Worm (Caenorhabditis elegans): ENCODE data around the gene acs-6.

Gene acs-6

ce11 chrII:7075564-7076228, 13.9 kb downstream of the acs-6 start, which contains the start of gene T02G5.7 (continued):
- no peak for TF ChIP-seq xnd-1 (tag; optimal IDR thresholded peaks at IDR 0.05)
- peak; percentile 75 for TF ChIP-seq dpff-1 (tag; optimal IDR thresholded peaks at IDR 0.05)
- no peak for TF ChIP-seq mxl-1 (tag; optimal IDR thresholded peaks at IDR 0.05)
- TF ChIP-seq F39B2.1 (GFP tag; IDR thresholded peaks at IDR 0.05), result no peak
- no peak for TF ChIP-seq efl-1 (GFP tag; optimal IDR thresholded peaks at IDR 0.05)
- no peak for TF ChIP-seq hmg-20 (GFP tag; IDR thresholded peaks at IDR 0.05)
- TF ChIP-seq ceh-100 (GFP tag; IDR thresholded peaks at IDR 0.05), result no peak; the same call in 1 of the 2 replicates
- no peak for TF ChIP-seq attf-5 (GFP tag; optimal IDR thresholded peaks at IDR 0.05)
- no peak for TF ChIP-seq snpc-3.4 (tag; optimal IDR thresholded peaks at IDR 0.05)
- no peak for TF ChIP-seq ztf-6 (GFP tag; IDR thresholded peaks at IDR 0.05)
- TF ChIP-seq lag-1 (GFP tag; IDR thresholded peaks at IDR 0.05), result no peak
- TF ChIP-seq bed-2 (GFP tag; IDR thresholded peaks at IDR 0.05), result no peak
- TF ChIP-seq F55B11.4 (tag; optimal IDR thresholded peaks at IDR 0.05; ENCODE audit: borderline replicate concordance, insufficient read depth), result no peak
- TF ChIP-seq sea-2 (GFP tag; IDR thresholded peaks at IDR 0.05), result no peak
- peak; percentile 20 for TF ChIP-seq ztf-22 (GFP tag; optimal IDR thresholded peaks at IDR 0.05)
- no peak for TF ChIP-seq ZK185.1 (tag; optimal IDR thresholded peaks at IDR 0.05; ENCODE audit: poor library complexity, severe bottlenecking)
- TF ChIP-seq let-526 (GFP tag; IDR thresholded peaks at IDR 0.05), result no peak
- TF ChIP-seq zfh-2 (GFP tag; conservative IDR thresholded peaks at IDR 0.05), result no peak
- no peak for TF ChIP-seq fkh-3 (tag; optimal IDR thresholded peaks at IDR 0.05)
- no peak for TF ChIP-seq somi-1 (GFP tag; optimal IDR thresholded peaks at IDR 0.05)
- no peak for TF ChIP-seq rcor-1 (GFP tag; IDR thresholded peaks at IDR 0.05)
- no peak for TF ChIP-seq rec-8 (tag; optimal IDR thresholded peaks at IDR 0.05)
- TF ChIP-seq athp-1 (tag; optimal IDR thresholded peaks at IDR 0.05), result no peak
- TF ChIP-seq F33H1.4 (GFP tag; IDR thresholded peaks at IDR 0.05), result no peak
- TF ChIP-seq ets-4 (GFP tag; optimal IDR thresholded peaks at IDR 0.05), result no peak
- 0 out of 2 replicates have a peak, but pooled peaks have one; percentile 17 for TF ChIP-seq ekl-4 (GFP tag; IDR thresholded peaks at IDR 0.05)
- no peak for TF ChIP-seq Y79H2A.3 (GFP tag; conservative IDR thresholded peaks at IDR 0.05)
- no peak for TF ChIP-seq attf-6 (GFP tag; IDR thresholded peaks at IDR 0.05)
- no peak for TF ChIP-seq rpc-1 (optimal IDR thresholded peaks at IDR 0.05)
- no peak for TF ChIP-seq rpc-1 (tag; optimal IDR thresholded peaks at IDR 0.05)
- TF ChIP-seq gei-17 (GFP tag; optimal IDR thresholded peaks at IDR 0.05), result no peak
- TF ChIP-seq mcd-1 (GFP tag; IDR thresholded peaks at IDR 0.05), result peak; percentile 36
- TF ChIP-seq egl-18 (GFP tag; IDR thresholded peaks at IDR 0.05), result no peak
- peak; percentile 74 for TF ChIP-seq zim-3 (tag; optimal IDR thresholded peaks at IDR 0.05)
- TF ChIP-seq Y67H2A.10 (GFP tag; conservative IDR thresholded peaks at IDR 0.05), result no peak
- no peak for TF ChIP-seq lsl-1 (GFP tag; optimal IDR thresholded peaks at IDR 0.05)
- TF ChIP-seq ztf-3 (GFP tag; optimal IDR thresholded peaks at IDR 0.05), result no peak
- no peak for TF ChIP-seq lin-26 (GFP tag; IDR thresholded peaks at IDR 0.05)
- TF ChIP-seq lsy-27 (tag; optimal IDR thresholded peaks at IDR 0.05; ENCODE audit: borderline replicate concordance, insufficient read depth), result no peak
- no peak for TF ChIP-seq sptf-2 (GFP tag; optimal IDR thresholded peaks at IDR 0.05)
- TF ChIP-seq Y53F4B.3 (GFP tag; IDR thresholded peaks at IDR 0.05), result no peak
- TF ChIP-seq hrde-1 (tag; optimal IDR thresholded peaks at IDR 0.05; ENCODE audit: borderline replicate concordance), result no peak
- TF ChIP-seq F57A8.1 (GFP tag; optimal IDR thresholded peaks at IDR 0.05), result no peak
- TF ChIP-seq Y56A3A.18 (GFP tag; IDR thresholded peaks at IDR 0.05), result no peak
- TF ChIP-seq C17E4.6 (GFP tag; IDR thresholded peaks at IDR 0.05), result no peak
- TF ChIP-seq nhr-90 (tag; optimal IDR thresholded peaks at IDR 0.05), result no peak
- no peak for TF ChIP-seq egrh-3 (GFP tag; IDR thresholded peaks at IDR 0.05)
- TF ChIP-seq hmg-1.2 (GFP tag; IDR thresholded peaks at IDR 0.05), result no peak; the same call in 1 of the 2 replicates
